Worm (Caenorhabditis elegans): ENCODE measurements around the gene tmem-138.

tmem-138 gene

ce11 chrII:8199803-8200202, 42.7 kb downstream of the tmem-138 start:
- TF ChIP-seq lim-6 (tag; optimal IDR thresholded peaks at IDR 0.05) (no peak), unc-86 (tag; optimal IDR thresholded peaks at IDR 0.05) (no peak), hlh-30 (tag; optimal IDR thresholded peaks at IDR 0.05; ENCODE audit: insufficient read depth) (no peak), pros-1 (tag; optimal IDR thresholded peaks at IDR 0.05) (no peak), elt-2 (tag; optimal IDR thresholded peaks at IDR 0.05) (no peak), unc-55 (GFP tag; optimal IDR thresholded peaks at IDR 0.05) (peak; percentile 9)

ce11 chrII:8204039-8204438, 46.9 kb downstream of the tmem-138 start, which contains the start of gene col-76:
TSS of gene col-76 (plus strand) at chrII:8204339.
- TF ChIP-seq lin-11 (tag; optimal IDR thresholded peaks at IDR 0.05) (no peak), dmd-4 (tag; optimal IDR thresholded peaks at IDR 0.05; ENCODE audit: borderline replicate concordance) (no peak), ceh-14 (tag; optimal IDR thresholded peaks at IDR 0.05) (no peak), F13H6.1 (tag; optimal IDR thresholded peaks at IDR 0.05) (no peak), ceh-6 (GFP tag; optimal IDR thresholded peaks at IDR 0.05) (no peak), K02D7.2 (tag; optimal IDR thresholded peaks at IDR 0.05) (no peak)

ce11 chrII:8205612-8206011, 48.5 kb downstream of the tmem-138 start:
- TF ChIP-seq mec-3 (tag; optimal IDR thresholded peaks at IDR 0.05; ENCODE audit: borderline replicate concordance) (no peak), pqm-1 (tag; optimal IDR thresholded peaks at IDR 0.05) (no peak), tbx-7 (tag; optimal IDR thresholded peaks at IDR 0.05) (no peak), ceh-31 (tag; optimal IDR thresholded peaks at IDR 0.05) (no peak), zip-5 (tag; optimal IDR thresholded peaks at IDR 0.05) (no peak), ets-4 (tag; optimal IDR thresholded peaks at IDR 0.05) (no peak), fax-1 (tag; optimal IDR thresholded peaks at IDR 0.05) (no peak), ceh-18 (tag; optimal IDR thresholded peaks at IDR 0.05) (no peak), nhr-232 (tag; optimal IDR thresholded peaks at IDR 0.05) (no peak), unc-86 (tag; optimal IDR thresholded peaks at IDR 0.05) (no peak), pros-1 (tag; optimal IDR thresholded peaks at IDR 0.05) (no peak), sox-4 (tag; optimal IDR thresholded peaks at IDR 0.05) (no peak), ceh-24 (tag; optimal IDR thresholded peaks at IDR 0.05) (no peak)
